Fruit fly (Drosophila melanogaster) whole organism, embryonic: Measurements from ENCODE around the gene rho-6.

Experiments
- Adf1 ChIP-seq: fragments of 200-800 bp; sonication (Bioruptor generic); IDR thresholded peaks from 2 replicates; pipeline ENCODE4 v1.3.6; 2022; ENCODE audit warnings: missing biosample characterization, missing genetic modification characterization
- B-H2 ChIP-seq: fragments of 200-800 bp; sonication (Bioruptor generic); optimal IDR thresholded peaks from 2 replicates; lab custom pipeline; 2018; ENCODE audit warnings: missing biosample characterization, mild to moderate bottlenecking, missing genetic modification characterization
- Bgb ChIP-seq: fragments of 200-800 bp; sonication (Bioruptor generic); IDR thresholded peaks from 2 replicates; pipeline ENCODE4 v1.3.6; 2022; ENCODE audit warnings: missing biosample characterization, missing genetic modification characterization; ENCODE audit not compliant: partially characterized antibody
- CG10267 ChIP-seq: fragments of 200-800 bp; sonication (Bioruptor generic); optimal IDR thresholded peaks from 2 replicates; lab custom pipeline; 2018; ENCODE audit warnings: missing biosample characterization, mild to moderate bottlenecking, missing genetic modification characterization, moderate library complexity
- CG11247 ChIP-seq: fragments of 200-800 bp; sonication (Bioruptor generic); IDR thresholded peaks from 2 replicates; pipeline ENCODE4 v1.3.6; 2022; ENCODE audit warnings: missing biosample characterization, missing genetic modification characterization
- CG13287 ChIP-seq: fragments of 200-800 bp; sonication (Bioruptor generic); IDR thresholded peaks from 2 replicates; pipeline ENCODE4 v1.3.6; 2022; ENCODE audit warnings: missing biosample characterization, missing genetic modification characterization; ENCODE audit not compliant: partially characterized antibody
- CG14710 ChIP-seq: fragments of 200-800 bp; sonication (Bioruptor generic); optimal IDR thresholded peaks from 3 replicates; lab custom pipeline; 2019; ENCODE audit warnings: missing biosample characterization, mild to moderate bottlenecking, missing genetic modification characterization, moderate library complexity
- CG15514 ChIP-seq: fragments of 200-800 bp; sonication (Bioruptor generic); optimal IDR thresholded peaks from 3 replicates; lab custom pipeline; 2017; ENCODE audit warnings: missing biosample characterization, missing genetic modification characterization, mild to moderate bottlenecking, moderate library complexity, missing genetic modification reagents
- CG17186 ChIP-seq: fragments of 200-800 bp; sonication (Bioruptor generic); optimal IDR thresholded peaks from 3 replicates; lab custom pipeline; 2017; ENCODE audit warnings: missing biosample characterization, missing genetic modification reagents, missing genetic modification characterization
- CG17912 ChIP-seq: fragments of 200-800 bp; sonication (Bioruptor generic); optimal IDR thresholded peaks from 2 replicates; lab custom pipeline; 2018; ENCODE audit warnings: missing biosample characterization, mild to moderate bottlenecking, missing genetic modification characterization
- CG1792 ChIP-seq: fragments of 200-800 bp; sonication (Bioruptor generic); optimal IDR thresholded peaks from 2 replicates; lab custom pipeline; 2016; ENCODE audit warnings: missing biosample characterization, missing genetic modification characterization
- CG33213 ChIP-seq: fragments of 200-800 bp; sonication (Bioruptor generic); optimal IDR thresholded peaks from 3 replicates; lab custom pipeline; 2016; ENCODE audit warnings: missing biosample characterization, missing genetic modification characterization
- CG34422 ChIP-seq: fragments of 200-800 bp; sonication (Bioruptor generic); IDR thresholded peaks from 3 replicates; pipeline ENCODE4 v1.3.6; 2022; ENCODE audit warnings: missing biosample characterization, missing genetic modification characterization
- CG4328 ChIP-seq: fragments of 200-800 bp; sonication (Bioruptor generic); optimal IDR thresholded peaks from 3 replicates; lab custom pipeline; 2017; ENCODE audit warnings: missing biosample characterization, missing genetic modification reagents, missing genetic modification characterization
- CG4360 ChIP-seq: fragments of 200-800 bp; sonication (Bioruptor generic); IDR thresholded peaks from 2 replicates; pipeline ENCODE4 v1.3.6; 2022; ENCODE audit warnings: missing biosample characterization, missing genetic modification characterization
- CG4617 ChIP-seq: fragments of 200-800 bp; sonication (Bioruptor generic); optimal IDR thresholded peaks from 3 replicates; lab custom pipeline; 2016; ENCODE audit warnings: missing biosample characterization, missing genetic modification characterization, borderline replicate concordance
- CG9797 ChIP-seq: fragments of 200-800 bp; sonication (Bioruptor generic); optimal IDR thresholded peaks from 3 replicates; lab custom pipeline; 2018; ENCODE audit warnings: missing biosample characterization, mild to moderate bottlenecking, missing genetic modification characterization
- CTCF ChIP-seq: fragments of 200-800 bp; sonication (Bioruptor generic); optimal IDR thresholded peaks from 2 replicates; lab custom pipeline; 2017; ENCODE audit warnings: missing biosample characterization, mild to moderate bottlenecking, missing genetic modification characterization, moderate library complexity
- D19A ChIP-seq: fragments of 200-800 bp; optimal IDR thresholded peaks from 3 replicates; lab custom pipeline; 2019; ENCODE audit warnings: missing biosample characterization, mild to moderate bottlenecking, missing genetic modification characterization, moderate library complexity
- Dp ChIP-seq: fragments of 200-800 bp; sonication (Bioruptor generic); optimal IDR thresholded peaks from 2 replicates; lab custom pipeline; 2018; ENCODE audit warnings: missing biosample characterization, mild to moderate bottlenecking, missing genetic modification characterization, moderate library complexity
- Ets97D ChIP-seq: fragments of 200-800 bp; sonication (Bioruptor generic); optimal IDR thresholded peaks from 3 replicates; lab custom pipeline; 2016; ENCODE audit warnings: missing biosample characterization, missing genetic modification characterization
- HLH54F ChIP-seq: fragments of 200-800 bp; sonication (Bioruptor generic); optimal IDR thresholded peaks from 3 replicates; lab custom pipeline; 2016; ENCODE audit warnings: missing biosample characterization, missing genetic modification characterization
- MESR4 ChIP-seq: fragments of 200-800 bp; sonication (Bioruptor generic); optimal IDR thresholded peaks from 2 replicates; lab custom pipeline; 2018; ENCODE audit warnings: missing biosample characterization, mild to moderate bottlenecking, missing genetic modification characterization, moderate library complexity
- Med ChIP-seq: fragments of 200-800 bp; sonication (Bioruptor generic); peaks from one replicate; lab custom pipeline; 2016; ENCODE audit warnings: missing biosample characterization, missing genetic modification characterization, mild to moderate bottlenecking, inconsistent platforms, moderate library complexity
- Myb ChIP-seq: fragments of 200-800 bp; sonication (Bioruptor generic); optimal IDR thresholded peaks from 2 replicates; lab custom pipeline; 2016; ENCODE audit warnings: missing biosample characterization, missing genetic modification characterization
- Nf-YB ChIP-seq: fragments of 200-800 bp; sonication (Bioruptor generic); optimal IDR thresholded peaks from 3 replicates; lab custom pipeline; 2019; ENCODE audit warnings: missing biosample characterization, mild to moderate bottlenecking, missing genetic modification characterization, moderate library complexity
- NfI ChIP-seq: fragments of 200-800 bp; sonication (Bioruptor generic); optimal IDR thresholded peaks from 3 replicates; lab custom pipeline; 2018; ENCODE audit warnings: missing biosample characterization, mild to moderate bottlenecking, missing genetic modification characterization, moderate library complexity
- Rfx ChIP-seq: fragments of 200-800 bp; sonication (Bioruptor generic); IDR thresholded peaks from 2 replicates; pipeline ENCODE4 v1.3.6; 2022; ENCODE audit warnings: missing biosample characterization, missing genetic modification characterization
- Scr ChIP-seq: fragments of 200-800 bp; sonication (Bioruptor generic); IDR thresholded peaks from 2 replicates; pipeline ENCODE4 v1.3.6; 2022; ENCODE audit warnings: missing biosample characterization, missing genetic modification characterization; ENCODE audit not compliant: partially characterized antibody
- Sry-δ ChIP-seq: fragments of 200-800 bp; sonication (Bioruptor generic); optimal IDR thresholded peaks from 2 replicates; lab custom pipeline; 2016; ENCODE audit warnings: missing biosample characterization, missing genetic modification characterization
- YL-1 ChIP-seq: fragments of 200-800 bp; sonication (Bioruptor generic); optimal IDR thresholded peaks from 3 replicates; lab custom pipeline; 2017; ENCODE audit warnings: missing biosample characterization, mild to moderate bottlenecking, missing genetic modification characterization
- ci ChIP-seq: fragments of 200-800 bp; sonication (Bioruptor generic); IDR thresholded peaks from 3 replicates; pipeline ENCODE4 v1.3.6; 2022; ENCODE audit warnings: missing biosample characterization, missing genetic modification characterization
- corto ChIP-seq: fragments of 200-800 bp; sonication (Bioruptor generic); optimal IDR thresholded peaks from 2 replicates; lab custom pipeline; 2016; ENCODE audit warnings: missing biosample characterization, mild to moderate bottlenecking, missing genetic modification characterization, moderate library complexity
- crp ChIP-seq, 2 experiments: fragments of 200-800 bp; sonication (Bioruptor generic); optimal IDR thresholded peaks; 2 replicates in 1 of 2; 3 replicates in 1 of 2; lab custom pipeline; 2017; ENCODE audit warnings: missing biosample characterization in 2 of 2, missing genetic modification characterization in 2 of 2, mild to moderate bottlenecking in 1 of 2, moderate library complexity in 1 of 2
- gfzf ChIP-seq: fragments of 200-800 bp; sonication (Bioruptor generic); optimal IDR thresholded peaks from 2 replicates; lab custom pipeline; 2016; ENCODE audit warnings: missing biosample characterization, mild to moderate bottlenecking, missing genetic modification characterization, moderate library complexity
- hkb ChIP-seq, 2 experiments: fragments of 200-800 bp in 1 of 2; fragments of >200 bp in 1 of 2; sonication (Bioruptor generic) in 1 of 2; IDR thresholded peaks in 1 of 2; optimal IDR thresholded peaks in 1 of 2; 2 replicates each; pipeline versions ENCODE4 v1.3.6 to Lab custom; 2017 to 2022; ENCODE audit warnings: missing biosample characterization in 1 of 2, missing genetic modification characterization in 1 of 2
- pfk ChIP-seq: fragments of 200-800 bp; sonication (Bioruptor generic); optimal IDR thresholded peaks from 2 replicates; lab custom pipeline; 2018; ENCODE audit warnings: missing biosample characterization, mild to moderate bottlenecking, missing genetic modification characterization, moderate library complexity
- phol ChIP-seq: fragments of 200-800 bp; sonication (Bioruptor generic); optimal IDR thresholded peaks from 3 replicates; lab custom pipeline; 2018; ENCODE audit warnings: missing biosample characterization, mild to moderate bottlenecking, missing genetic modification characterization, moderate library complexity
- pros ChIP-seq: fragments of 200-800 bp; sonication (Bioruptor generic); optimal IDR thresholded peaks from 3 replicates; lab custom pipeline; 2019; ENCODE audit warnings: missing biosample characterization, mild to moderate bottlenecking, missing genetic modification characterization, moderate library complexity
- pum ChIP-seq: fragments of 200-800 bp; sonication (Bioruptor generic); optimal IDR thresholded peaks from 2 replicates; lab custom pipeline; 2016; ENCODE audit warnings: missing biosample characterization, missing genetic modification characterization
- pzg ChIP-seq: fragments of 200-800 bp; sonication (Bioruptor generic); optimal IDR thresholded peaks from 3 replicates; lab custom pipeline; 2018; ENCODE audit warnings: missing biosample characterization, mild to moderate bottlenecking, missing genetic modification characterization, moderate library complexity
- ssp ChIP-seq: fragments of 200-800 bp; sonication (Bioruptor generic); IDR thresholded peaks from 2 replicates; pipeline ENCODE4 v1.3.6; 2022; ENCODE audit warnings: missing biosample characterization, missing genetic modification characterization
- stwl ChIP-seq: fragments of 200-800 bp; sonication (Bioruptor generic); optimal IDR thresholded peaks from 3 replicates; lab custom pipeline; 2018; ENCODE audit warnings: missing biosample characterization, mild to moderate bottlenecking, missing genetic modification characterization, moderate library complexity
- tll ChIP-seq, 2 experiments: fragments of 200-800 bp in 1 of 2; fragments of >200 bp in 1 of 2; sonication (Bioruptor generic) in 1 of 2; optimal IDR thresholded peaks; 2 replicates each; lab custom pipeline; 2017 to 2019; ENCODE audit warnings: missing biosample characterization in 2 of 2, missing genetic modification characterization in 2 of 2, mild to moderate bottlenecking in 1 of 2, moderate library complexity in 1 of 2
- zen ChIP-seq: fragments of 200-800 bp; sonication (Bioruptor generic); optimal IDR thresholded peaks from 3 replicates; lab custom pipeline; 2018; ENCODE audit warnings: missing biosample characterization, mild to moderate bottlenecking, missing genetic modification characterization, moderate library complexity
- zfh1 ChIP-seq: fragments of 200-800 bp; sonication (Bioruptor generic); IDR thresholded peaks from 3 replicates; pipeline ENCODE4 v1.3.6; 2022; ENCODE audit warnings: missing biosample characterization, missing genetic modification characterization

Gene rho-6

DNA sequence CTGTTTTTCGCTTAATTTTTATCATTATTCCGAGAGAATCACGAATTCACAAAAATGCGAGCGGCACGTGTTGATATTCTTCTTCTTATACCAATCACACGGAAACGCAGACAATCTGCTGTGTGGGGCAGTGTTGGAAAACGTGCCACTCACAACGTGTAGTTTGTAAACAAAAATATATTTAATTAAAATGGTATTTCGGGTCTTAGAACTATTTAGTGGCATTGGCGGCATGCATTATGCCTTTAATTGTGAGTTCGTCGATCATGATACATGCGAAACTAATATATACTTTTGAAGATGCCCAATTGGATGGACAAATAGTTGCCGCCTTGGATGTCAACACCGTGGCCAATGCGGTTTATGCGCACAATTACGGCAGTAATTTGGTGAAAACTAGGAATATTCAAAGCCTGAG, 36.8 kb downstream of the rho-6 start, which contains the start of the genes CG6712 and Mt2 (continued):
- TF ChIP-seq CG9797 (GFP tag; lab: Kevin White, UChicago) (peak; percentile 10), Ets97D (peak; percentile 37), crp (GFP tag; optimal IDR thresholded peaks at IDR 0.05; lab: Kevin White, UChicago) (peak in 1 of 2 experiments; percentile 67), CG34422 (peak; percentile 80; the same call in 1 of the 3 replicates), CG1792 (no peak), NfI (GFP tag; lab: Kevin White, UChicago) (peak; percentile 17), pzg (GFP tag; lab: Kevin White, UChicago) (peak; percentile 63), phol (tag; lab: Kevin White, UChicago) (peak; percentile 19), CG14710 (tag; lab: Kevin White, UChicago) (peak; percentile 63), B-H2 (GFP tag; lab: Kevin White, UChicago) (peak; percentile 52), MESR4 (peak; percentile 71), CG11247 (GFP tag; lab: Robert Waterston, UW) (peak; percentile 39; the same call in 1 of the 2 replicates)

- TF ChIP-seq Med (GFP tag; lab: Kevin White, UChicago) (peak; percentile 53), CG15514 (peak; percentile 85), pfk (no peak), CG13287 (GFP tag; lab: Robert Waterston, UW) (peak; percentile 46; the same call in 1 of the 2 replicates), CG4617 (GFP tag; lab: Kevin White, UChicago) (peak; percentile 87), CG9797 (GFP tag; lab: Kevin White, UChicago) (peak; percentile 98), Rfx (peak; percentile 15; the same call in 1 of the 2 replicates), crp (GFP tag; optimal IDR thresholded peaks at IDR 0.05; lab: Kevin White, UChicago) (peak in 1 of 2 experiments; percentile 45), CG4360 (GFP tag; lab: Robert Waterston, UW) (no peak), zfh1 (no peak), ci (GFP tag; lab: Robert Waterston, UW) (peak; percentile 43; the same call in 1 of the 3 replicates), CG17186 (GFP tag; lab: Kevin White, UChicago) (peak; percentile 33), CG10267 (tag; lab: Kevin White, UChicago) (peak; percentile 58), Nf-YB (GFP tag; lab: Kevin White, UChicago) (peak; percentile 14), Adf1 (no peak), MESR4 (peak; percentile 78), Sry-δ (GFP tag; lab: Kevin White, UChicago) (peak; percentile 24), CTCF (GFP tag; lab: Kevin White, UChicago) (peak; percentile 21), YL-1 (GFP tag; lab: Kevin White, UChicago) (peak; percentile 72), zen (tag; lab: Kevin White, UChicago) (peak; percentile 7), Ets97D (peak; percentile 84), stwl (tag; lab: Kevin White, UChicago) (peak; percentile 85), pum (no peak), CG4328 (GFP tag; lab: Kevin White, UChicago) (no peak), Bgb (peak; percentile 56), CG33213 (peak; percentile 44), pzg (GFP tag; lab: Kevin White, UChicago) (peak; percentile 92), CG17912 (GFP tag; lab: Kevin White, UChicago) (peak; percentile 15), corto (GFP tag; lab: Kevin White, UChicago) (no peak), tll (GFP tag; optimal IDR thresholded peaks at IDR 0.05; lab: Kevin White, UChicago) (peak in 1 of 2 experiments; percentile 72), ssp (peak; percentile 43), gfzf (GFP tag; lab: Kevin White, UChicago) (peak; percentile 90), HLH54F (GFP tag; lab: Kevin White, UChicago) (no peak), pros (no peak), hkb (optimal IDR thresholded peaks at IDR 0.05; lab: Kevin White, UChicago) (no peak), hkb (GFP tag; IDR thresholded peaks at IDR 0.05; lab: Robert Waterston, UW) (0 out of 2 replicates have a peak, but pooled peaks have one; percentile 9), Scr (GFP tag; lab: Robert Waterston, UW) (peak; percentile 37), Dp (GFP tag; lab: Kevin White, UChicago) (peak; percentile 75), Myb (peak; percentile 99), D19A (tag; lab: Kevin White, UChicago) (no peak)
These were observed 39.6 kb downstream of the rho-6 start for dm6 chr2L:12093652-12094051.
